Worm (Caenorhabditis elegans) whole organism, L3 larva: ENCODE results near the gene Y27F2A.11.

Experiments
- elt-2 ChIP-seq: sonication (generic microtip); optimal IDR thresholded peaks from 2 replicates; lab custom pipeline; 2016; ENCODE audit warnings: missing genetic modification reagents, mild to moderate bottlenecking, missing genetic modification characterization, missing compliant biosample characterization
- mdl-1 ChIP-seq: fragments of 150-350 bp; optimal IDR thresholded peaks from 2 replicates; lab custom pipeline; 2014; ENCODE audit warnings: missing biosample characterization, missing genetic modification characterization
- nhr-25 ChIP-seq: sonication (generic microtip); optimal IDR thresholded peaks from 2 replicates; lab custom pipeline; 2017; ENCODE audit warnings: missing biosample characterization, missing genetic modification characterization

ce11 chrII:3170089-3170488 lies 19.0 kb upstream of the Y27F2A.11 start, which contains the start of gene fbxc-55:
- TF ChIP-seq nhr-25 (tag; lab: Kevin White, UChicago) (no peak), mdl-1 (tag; lab: Kevin White, UChicago) (no peak), elt-2 (tag; lab: Kevin White, UChicago) (no peak)
